Fruit fly (Drosophila melanogaster) whole organism, wandering third instar larva: Measurements from ENCODE around the gene Tmem43.

ENCODE experiments used
- Abd-B ChIP-seq: fragments of >200 bp; optimal IDR thresholded peaks from 2 replicates; lab custom pipeline; 2017; ENCODE audit warnings: missing biosample characterization, missing genetic modification characterization
- CG32264 ChIP-seq: fragments of 200-800 bp; sonication (Bioruptor generic); optimal IDR thresholded peaks from 2 replicates; lab custom pipeline; 2016; ENCODE audit warnings: missing biosample characterization, missing genetic modification characterization
- CG9705 ChIP-seq: fragments of 200-800 bp; sonication (Bioruptor generic); optimal IDR thresholded peaks from 2 replicates; lab custom pipeline; 2018; ENCODE audit warnings: missing biosample characterization, mild to moderate bottlenecking, missing genetic modification characterization
- CrebA ChIP-seq: fragments of 200-800 bp; sonication (Bioruptor generic); optimal IDR thresholded peaks from 2 replicates; lab custom pipeline; 2016; ENCODE audit warnings: missing biosample characterization, mild to moderate bottlenecking, missing genetic modification characterization, borderline replicate concordance
- Dfd ChIP-seq: fragments of >200 bp; optimal IDR thresholded peaks from 2 replicates; lab custom pipeline; 2017; ENCODE audit warnings: missing biosample characterization, missing genetic modification characterization
- Dif ChIP-seq: fragments of 200-275, 200-300 bp; sonication (Bioruptor generic); optimal IDR thresholded peaks from 2 replicates; lab custom pipeline; 2018; ENCODE audit warnings: missing biosample characterization, missing genetic modification characterization; ENCODE audit not compliant: partially characterized antibody
- GATAd ChIP-seq: sonication (Bioruptor generic); optimal IDR thresholded peaks from 2 replicates; lab custom pipeline; 2016; ENCODE audit warnings: missing biosample characterization, missing genetic modification characterization
- HLH106 ChIP-seq: fragments of 200-800 bp; optimal IDR thresholded peaks from 3 replicates; lab custom pipeline; 2019; ENCODE audit warnings: missing biosample characterization, mild to moderate bottlenecking, missing genetic modification characterization, moderate library complexity
- Hnf4 ChIP-seq: fragments of 200-800 bp; sonication (Bioruptor generic); optimal IDR thresholded peaks from 2 replicates; lab custom pipeline; 2016; ENCODE audit warnings: missing biosample characterization, mild to moderate bottlenecking, missing genetic modification characterization
- Hr78 ChIP-seq: fragments of >200 bp; optimal IDR thresholded peaks from 2 replicates; lab custom pipeline; 2017; ENCODE audit warnings: missing biosample characterization, missing genetic modification characterization
- Hr83 ChIP-seq: fragments of 200-300 bp; sonication (Bioruptor generic); optimal IDR thresholded peaks from 2 replicates; lab custom pipeline; 2016; ENCODE audit warnings: missing biosample characterization, mild to moderate bottlenecking, missing genetic modification characterization, moderate library complexity; ENCODE audit not compliant: poor library complexity, severe bottlenecking
- Jra ChIP-seq: sonication (Bioruptor generic); optimal IDR thresholded peaks from 2 replicates; lab custom pipeline; 2016; ENCODE audit warnings: missing biosample characterization, missing genetic modification characterization
- Mio ChIP-seq: sonication (Bioruptor generic); optimal IDR thresholded peaks from 2 replicates; lab custom pipeline; 2016; ENCODE audit warnings: missing biosample characterization, missing genetic modification characterization
- Myc ChIP-seq: fragments of >200 bp; optimal IDR thresholded peaks from 2 replicates; lab custom pipeline; 2017
- N ChIP-seq: fragments of >200 bp; optimal IDR thresholded peaks from 2 replicates; lab custom pipeline; 2018; ENCODE audit warnings: missing biosample characterization, missing external identifiers, missing genetic modification characterization
- OdsH ChIP-seq: fragments of 200-800 bp; sonication (Bioruptor generic); optimal IDR thresholded peaks from 2 replicates; lab custom pipeline; 2016; ENCODE audit warnings: missing biosample characterization, mild to moderate bottlenecking, missing genetic modification characterization
- Rel ChIP-seq, 2 experiments: fragments of 200-800 bp; sonication (Bioruptor generic) in 1 of 2; optimal IDR thresholded peaks; 2 replicates in 1 of 2; 3 replicates in 1 of 2; lab custom pipeline; 2016 to 2019; ENCODE audit warnings: mild to moderate bottlenecking in 2 of 2, missing biosample characterization in 2 of 2, missing genetic modification characterization in 2 of 2, moderate library complexity in 1 of 2
- Sp1 ChIP-seq: fragments of 200-800 bp; sonication (Bioruptor generic); optimal IDR thresholded peaks from 3 replicates; lab custom pipeline; 2019; ENCODE audit warnings: missing biosample characterization, mild to moderate bottlenecking, missing genetic modification characterization, moderate library complexity
- Vsx2 ChIP-seq: fragments of 200-300, 225-300 bp; sonication (Bioruptor generic); optimal IDR thresholded peaks from 2 replicates; lab custom pipeline; 2018; ENCODE audit warnings: missing biosample characterization, missing genetic modification characterization; ENCODE audit not compliant: partially characterized antibody
- br ChIP-seq: fragments of 200-800 bp; sonication (Bioruptor generic); optimal IDR thresholded peaks from 2 replicates; lab custom pipeline; 2016; ENCODE audit warnings: missing biosample characterization, missing genetic modification characterization
- brk ChIP-seq: fragments of 200-800 bp; sonication (Bioruptor generic); optimal IDR thresholded peaks from 2 replicates; lab custom pipeline; 2016; ENCODE audit warnings: missing biosample characterization, mild to moderate bottlenecking, missing genetic modification characterization
- dl ChIP-seq, 2 experiments: fragments of 175-275, 200-275 bp in 1 of 2; fragments of 200-275 bp in 1 of 2; sonication (Bioruptor generic); optimal IDR thresholded peaks; lab custom pipeline; 2018; ENCODE audit warnings: mild to moderate bottlenecking in 2 of 2, missing biosample characterization in 2 of 2, missing genetic modification characterization in 2 of 2, moderate library complexity in 2 of 2; ENCODE audit not compliant: partially characterized antibody in 2 of 2, insufficient read depth in 1 of 2
- dmrt93B ChIP-seq: fragments of 200-800 bp; sonication (Bioruptor generic); optimal IDR thresholded peaks from 2 replicates; lab custom pipeline; 2018; ENCODE audit warnings: missing biosample characterization, mild to moderate bottlenecking, missing genetic modification characterization
- dsf ChIP-seq: sonication (Bioruptor generic); optimal IDR thresholded peaks from 2 replicates; lab custom pipeline; 2016; ENCODE audit warnings: missing biosample characterization, missing genetic modification characterization, borderline replicate concordance
- ey ChIP-seq: fragments of 200-800 bp; sonication (Bioruptor generic); optimal IDR thresholded peaks from 2 replicates; lab custom pipeline; 2016; ENCODE audit warnings: missing biosample characterization, missing genetic modification characterization
- foxo ChIP-seq, 2 experiments: fragments of 200-800 bp; sonication (Bioruptor generic); optimal IDR thresholded peaks; 2 replicates in 1 of 2; 3 replicates in 1 of 2; lab custom pipeline; 2016 to 2017; ENCODE audit warnings: missing biosample characterization in 2 of 2, missing genetic modification characterization in 2 of 2
- fru ChIP-seq: fragments of 200-800 bp; sonication (Bioruptor generic); optimal IDR thresholded peaks from 3 replicates; lab custom pipeline; 2016; ENCODE audit warnings: missing biosample characterization, mild to moderate bottlenecking, missing genetic modification characterization
- h ChIP-seq: fragments of 200-800 bp; sonication (Bioruptor generic); optimal IDR thresholded peaks from 3 replicates; lab custom pipeline; 2016; ENCODE audit warnings: missing biosample characterization, mild to moderate bottlenecking, missing genetic modification characterization
- jim ChIP-seq: fragments of 175-275, 200-325 bp; sonication (Bioruptor generic); optimal IDR thresholded peaks from 2 replicates; lab custom pipeline; 2016; ENCODE audit warnings: missing biosample characterization, mild to moderate bottlenecking, missing genetic modification characterization
- lola ChIP-seq: fragments of >200 bp; optimal IDR thresholded peaks from 2 replicates; lab custom pipeline; 2017; ENCODE audit warnings: missing biosample characterization, missing genetic modification characterization
- pan ChIP-seq: fragments of >200 bp; optimal IDR thresholded peaks from 2 replicates; lab custom pipeline; 2017
- psq ChIP-seq: fragments of 200-800 bp; sonication (Bioruptor generic); optimal IDR thresholded peaks from 3 replicates; lab custom pipeline; 2017; ENCODE audit warnings: missing biosample characterization, mild to moderate bottlenecking, missing genetic modification characterization, moderate library complexity
- rgr ChIP-seq: fragments of 200-800 bp; sonication (Bioruptor generic); optimal IDR thresholded peaks from 3 replicates; lab custom pipeline; 2016; ENCODE audit warnings: missing biosample characterization, mild to moderate bottlenecking, missing genetic modification characterization
- sage ChIP-seq: fragments of 200-800 bp; sonication (Bioruptor generic); optimal IDR thresholded peaks from 2 replicates; lab custom pipeline; 2016; ENCODE audit warnings: missing biosample characterization, mild to moderate bottlenecking, missing genetic modification characterization
- sv ChIP-seq: fragments of 200-800 bp; sonication (Bioruptor generic); optimal IDR thresholded peaks from 3 replicates; lab custom pipeline; 2016; ENCODE audit warnings: missing biosample characterization, missing genetic modification characterization
- tai ChIP-seq: sonication (Bioruptor generic); optimal IDR thresholded peaks from 2 replicates; lab custom pipeline; 2016; ENCODE audit warnings: missing biosample characterization, missing genetic modification characterization
- usp ChIP-seq: fragments of >200 bp; optimal IDR thresholded peaks from 2 replicates; lab custom pipeline; 2017; ENCODE audit warnings: missing biosample characterization, missing genetic modification characterization
- woc ChIP-seq: sonication (Bioruptor generic); optimal IDR thresholded peaks from 2 replicates; lab custom pipeline; 2016; ENCODE audit warnings: missing biosample characterization, mild to moderate bottlenecking, missing genetic modification characterization

Tmem43 gene

DNA sequence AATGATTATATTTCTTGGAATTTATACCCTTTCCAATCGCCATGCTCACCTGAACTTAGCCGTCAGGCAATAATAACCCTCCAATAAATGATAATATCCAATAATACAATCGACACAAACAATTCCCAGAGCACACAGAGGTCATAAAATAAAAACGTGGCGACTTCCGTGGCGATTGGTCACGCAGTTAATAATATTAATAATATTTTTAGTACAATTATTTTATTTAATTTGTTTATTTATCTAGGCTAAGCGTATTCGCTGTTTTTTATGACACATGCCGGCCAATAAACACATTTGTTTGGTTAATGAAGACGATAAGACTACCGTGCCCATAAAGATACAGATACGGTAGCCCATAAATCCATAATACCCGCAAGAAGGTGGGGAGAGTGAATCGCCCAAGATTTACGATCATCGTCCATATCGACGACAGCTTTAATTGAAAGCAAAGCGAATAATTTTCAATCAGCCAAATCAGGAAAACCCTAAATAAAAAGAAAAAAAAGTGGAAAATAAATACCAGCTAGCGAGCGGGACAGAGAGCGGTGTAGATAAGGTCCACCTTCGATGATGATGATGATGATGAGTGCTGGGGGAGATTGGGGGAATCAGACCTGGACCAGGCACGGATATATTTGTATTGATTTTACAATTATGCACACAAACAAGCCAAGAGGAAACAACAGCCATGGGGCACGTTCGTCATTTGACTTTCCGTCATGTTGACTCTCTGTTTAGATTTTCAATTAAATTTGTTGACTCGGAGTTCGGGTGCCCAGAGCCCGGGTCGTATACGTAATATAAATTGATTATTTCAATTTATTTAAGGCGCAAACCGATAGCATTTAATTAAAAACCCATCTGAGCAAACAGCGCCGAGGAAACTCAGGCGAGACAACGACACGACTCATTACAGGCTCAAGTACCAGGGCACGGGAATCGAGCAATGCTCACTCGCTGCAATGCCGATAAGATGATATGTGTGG is 46.1 kb upstream of the Tmem43 start:
- TF ChIP-seq dl (GFP tag; optimal IDR thresholded peaks at IDR 0.05; lab: Kevin White, UChicago; ENCODE audit: insufficient read depth in 1 of 2, partially characterized antibody in 2 of 2): no peak
- TF ChIP-seq Dif (GFP tag; lab: Kevin White, UChicago): no peak
- TF ChIP-seq Rel (GFP tag; optimal IDR thresholded peaks at IDR 0.05; lab: Kevin White, UChicago): no peak
- TF ChIP-seq Rel (tag; optimal IDR thresholded peaks at IDR 0.05; lab: Kevin White, UChicago): peak; percentile 75
- TF ChIP-seq psq (GFP tag; lab: Kevin White, UChicago): no peak
- TF ChIP-seq Vsx2 (GFP tag; lab: Kevin White, UChicago): no peak
- TF ChIP-seq HLH106 (tag; lab: Kevin White, UChicago): peak; percentile 66
- TF ChIP-seq sv: no peak
- no peak for TF ChIP-seq ey
- TF ChIP-seq Mio (GFP tag; lab: Kevin White, UChicago): no peak
- TF ChIP-seq Hnf4 (GFP tag; lab: Kevin White, UChicago): no peak
- no peak for TF ChIP-seq OdsH
- peak; percentile 46 for TF ChIP-seq sage (GFP tag; lab: Kevin White, UChicago)
- no peak for TF ChIP-seq pan
- TF ChIP-seq GATAd (GFP tag; lab: Kevin White, UChicago): no peak
- no peak for TF ChIP-seq jim (GFP tag; lab: Kevin White, UChicago)
- TF ChIP-seq CG9705 (GFP tag; lab: Kevin White, UChicago): peak; percentile 48
- no peak for TF ChIP-seq h (GFP tag; lab: Kevin White, UChicago)
- no peak for TF ChIP-seq dmrt93B (GFP tag; lab: Kevin White, UChicago)
- TF ChIP-seq Jra: no peak
- no peak for TF ChIP-seq Hr78 (GFP tag; lab: Kevin White, UChicago)
- no peak for TF ChIP-seq Abd-B
- no peak for TF ChIP-seq CG32264 (GFP tag; lab: Kevin White, UChicago)
- no peak for TF ChIP-seq Myc (lab: Kevin White, UChicago)
- no peak for TF ChIP-seq fru (GFP tag; lab: Kevin White, UChicago)
- no peak for TF ChIP-seq Dfd (GFP tag; lab: Kevin White, UChicago)
- TF ChIP-seq N: no peak
- no peak for TF ChIP-seq usp (GFP tag; lab: Kevin White, UChicago)
- no peak for TF ChIP-seq lola (GFP tag; lab: Kevin White, UChicago)
- peak; percentile 88 for TF ChIP-seq Sp1 (GFP tag; lab: Kevin White, UChicago)
- TF ChIP-seq woc (GFP tag; lab: Kevin White, UChicago): no peak
- TF ChIP-seq brk: no peak
- TF ChIP-seq Hr83 (GFP tag; lab: Kevin White, UChicago): peak; percentile 48
- TF ChIP-seq CrebA (GFP tag; lab: Kevin White, UChicago): peak; percentile 91
- TF ChIP-seq br (GFP tag; lab: Kevin White, UChicago): no peak
- peak; percentile 44 for TF ChIP-seq rgr (GFP tag; lab: Kevin White, UChicago)
- TF ChIP-seq dsf (GFP tag; lab: Kevin White, UChicago): no peak
- TF ChIP-seq foxo (GFP tag; optimal IDR thresholded peaks at IDR 0.05; lab: Kevin White, UChicago): no peak
- TF ChIP-seq tai (GFP tag; lab: Kevin White, UChicago): no peak

dm6 chr3L:7958590-7959180 is 43.8 kb upstream of the Tmem43 start:
- TF ChIP-seq br (GFP tag; lab: Kevin White, UChicago): no peak
- TF ChIP-seq N: no peak
- TF ChIP-seq rgr (GFP tag; lab: Kevin White, UChicago): no peak
- TF ChIP-seq dl (GFP tag; optimal IDR thresholded peaks at IDR 0.05; lab: Kevin White, UChicago; ENCODE audit: insufficient read depth in 1 of 2, partially characterized antibody in 2 of 2): no peak
- no peak for TF ChIP-seq Dif (GFP tag; lab: Kevin White, UChicago)
- TF ChIP-seq Rel (GFP tag; optimal IDR thresholded peaks at IDR 0.05; lab: Kevin White, UChicago): no peak
- no peak for TF ChIP-seq Rel (tag; optimal IDR thresholded peaks at IDR 0.05; lab: Kevin White, UChicago)
- no peak for TF ChIP-seq CG32264 (GFP tag; lab: Kevin White, UChicago)
- no peak for TF ChIP-seq Hr78 (GFP tag; lab: Kevin White, UChicago)
- no peak for TF ChIP-seq dmrt93B (GFP tag; lab: Kevin White, UChicago)
- no peak for TF ChIP-seq HLH106 (tag; lab: Kevin White, UChicago)
- no peak for TF ChIP-seq Abd-B
- no peak for TF ChIP-seq Hnf4 (GFP tag; lab: Kevin White, UChicago)
- TF ChIP-seq foxo (GFP tag; optimal IDR thresholded peaks at IDR 0.05; lab: Kevin White, UChicago): no peak
- TF ChIP-seq Hr83 (GFP tag; lab: Kevin White, UChicago): no peak
- TF ChIP-seq pan: no peak
- no peak for TF ChIP-seq usp (GFP tag; lab: Kevin White, UChicago)
- TF ChIP-seq CG9705 (GFP tag; lab: Kevin White, UChicago): no peak
- TF ChIP-seq h (GFP tag; lab: Kevin White, UChicago): no peak
